Worm (Caenorhabditis elegans) whole organism, L4 larva: Measurements from ENCODE around the gene phb-2.

Experiments
- D1046.2 ChIP-seq: fragments of 200-800 bp; sonication (Bioruptor generic); IDR thresholded peaks from 2 replicates; pipeline ENCODE4 v1.3.6; 2022; ENCODE audit warnings: missing genetic modification characterization, missing compliant biosample characterization
- F44E2.7 ChIP-seq: fragments of 200-800 bp; sonication (Bioruptor generic); IDR thresholded peaks from 2 replicates; pipeline ENCODE4 v2.1.2; 2022; ENCODE audit warnings: missing genetic modification characterization, missing compliant biosample characterization
- F49E8.2 ChIP-seq: sonication (generic microtip); optimal IDR thresholded peaks from 2 replicates; lab custom pipeline; 2016; ENCODE audit warnings: missing compliant biosample characterization, mild to moderate bottlenecking, missing genetic modification characterization, borderline replicate concordance
- T20F7.1 ChIP-seq: fragments of 200-800 bp; sonication (Bioruptor generic); optimal IDR thresholded peaks from 2 replicates; lab custom pipeline; 2018; ENCODE audit warnings: mild to moderate bottlenecking, missing genetic modification characterization, missing compliant biosample characterization
- T26A8.4 ChIP-seq: fragments of 200-800 bp; sonication (Bioruptor generic); IDR thresholded peaks from 2 replicates; pipeline ENCODE4 v1.3.6; 2022; ENCODE audit warnings: missing genetic modification characterization, missing compliant biosample characterization
- Y75B8A.6 ChIP-seq: fragments of 200-800 bp; sonication (Bioruptor generic); IDR thresholded peaks from 2 replicates; pipeline ENCODE4 v1.3.6; 2022; ENCODE audit warnings: missing genetic modification reagents, missing genetic modification characterization, missing compliant biosample characterization
- ZK546.5 ChIP-seq, 2 experiments: sonication (generic microtip); optimal IDR thresholded peaks; 2 replicates each; lab custom pipeline; 2017; ENCODE audit warnings: missing biosample characterization in 2 of 2, missing genetic modification characterization in 2 of 2
- aha-1 ChIP-seq: fragments of 150-350 bp; peaks from one replicate; lab custom pipeline; 2014; ENCODE audit warnings: missing biosample characterization, missing genetic modification characterization
- aly-2 ChIP-seq: sonication (generic microtip); optimal IDR thresholded peaks from 2 replicates; lab custom pipeline; 2018; ENCODE audit warnings: missing biosample characterization, missing genetic modification characterization
- ama-1 ChIP-seq: fragments of 150-350 bp; optimal IDR thresholded peaks from 2 replicates; lab custom pipeline; 2014; ENCODE audit warnings: inconsistent platforms, mixed read lengths
- ceh-44 ChIP-seq: fragments of 200-800 bp; sonication (Bioruptor generic); IDR thresholded peaks from 2 replicates; pipeline ENCODE4 v1.3.6; 2022; ENCODE audit warnings: missing genetic modification reagents, missing genetic modification characterization, missing compliant biosample characterization
- daf-12 ChIP-seq: fragments of 150-350 bp; optimal IDR thresholded peaks from 2 replicates; lab custom pipeline; 2014; ENCODE audit warnings: missing biosample characterization, missing genetic modification reagents, missing genetic modification characterization
- daf-16 ChIP-seq, 3 experiments: sonication (generic microtip); optimal IDR thresholded peaks; 2 replicates each; lab custom pipeline; 2016 to 2017; ENCODE audit warnings: missing genetic modification characterization in 3 of 3, missing genetic modification reagents in 3 of 3, mild to moderate bottlenecking in 2 of 3, missing compliant biosample characterization in 2 of 3, missing biosample characterization in 1 of 3, moderate library complexity in 1 of 3
- daf-19 ChIP-seq: fragments of 200-800 bp; sonication (Bioruptor generic); conservative IDR thresholded peaks from 2 replicates; pipeline ENCODE4 v1.3.6; 2022; ENCODE audit warnings: missing genetic modification characterization, missing compliant biosample characterization
- daf-8 ChIP-seq: fragments of 200-800 bp; sonication (Bioruptor generic); IDR thresholded peaks from 2 replicates; pipeline ENCODE4 v1.3.6; 2022; ENCODE audit warnings: missing genetic modification characterization, missing compliant biosample characterization
- dmd-6 ChIP-seq: fragments of 200-800 bp; sonication (Bioruptor generic); IDR thresholded peaks from 2 replicates; pipeline ENCODE4 v1.3.6; 2022; ENCODE audit warnings: missing genetic modification reagents, missing genetic modification characterization, missing compliant biosample characterization
- dpl-1 ChIP-seq: fragments of 150-350 bp; optimal IDR thresholded peaks from 2 replicates; lab custom pipeline; 2014; ENCODE audit warnings: missing biosample characterization, missing genetic modification reagents, missing genetic modification characterization
- duxl-1 ChIP-seq: sonication (generic microtip); optimal IDR thresholded peaks from 2 replicates; lab custom pipeline; 2016; ENCODE audit warnings: mild to moderate bottlenecking, missing genetic modification characterization, moderate library complexity, missing compliant biosample characterization; ENCODE audit not compliant: poor library complexity
- dve-1 ChIP-seq: sonication (generic microtip); optimal IDR thresholded peaks from 2 replicates; lab custom pipeline; 2017; ENCODE audit warnings: antibody characterized with exemption, mild to moderate bottlenecking, missing genetic modification characterization, missing compliant biosample characterization; ENCODE audit not compliant: insufficient read depth
- hif-1 ChIP-seq, 2 experiments: sonication (generic microtip); optimal IDR thresholded peaks; 2 replicates each; lab custom pipeline; 2016 to 2017; ENCODE audit warnings: missing compliant biosample characterization in 2 of 2, missing genetic modification characterization in 2 of 2, missing genetic modification reagents in 2 of 2, missing genotype in 2 of 2, mild to moderate bottlenecking in 1 of 2
- hlh-11 ChIP-seq: fragments of 200-800 bp; sonication (Bioruptor generic); optimal IDR thresholded peaks from 2 replicates; lab custom pipeline; 2018; ENCODE audit warnings: mild to moderate bottlenecking, missing genetic modification characterization, missing compliant biosample characterization
- hlh-30 ChIP-seq: sonication (generic microtip); optimal IDR thresholded peaks from 2 replicates; lab custom pipeline; 2017; ENCODE audit warnings: antibody characterized with exemption, mild to moderate bottlenecking, missing genetic modification characterization, missing compliant biosample characterization; ENCODE audit not compliant: insufficient read depth
- hmg-1.1 ChIP-seq: fragments of 200-800 bp; sonication (Bioruptor generic); IDR thresholded peaks from 2 replicates; pipeline ENCODE4 v1.3.6; 2022; ENCODE audit warnings: missing genetic modification reagents, missing genetic modification characterization, missing compliant biosample characterization
- jun-1 ChIP-seq: fragments of 150-350 bp; optimal IDR thresholded peaks from 2 replicates; lab custom pipeline; 2014; ENCODE audit warnings: missing biosample characterization, missing genetic modification reagents, missing genetic modification characterization
- lin-13 ChIP-seq: fragments of 150-350 bp; optimal IDR thresholded peaks from 2 replicates; lab custom pipeline; 2014; ENCODE audit warnings: missing biosample characterization, missing genetic modification reagents, missing genetic modification characterization
- lin-38 ChIP-seq: fragments of 200-800 bp; sonication (Bioruptor generic); IDR thresholded peaks from 2 replicates; pipeline ENCODE4 v1.3.6; 2022; ENCODE audit warnings: missing genetic modification reagents, missing genetic modification characterization, missing compliant biosample characterization
- lsy-2 ChIP-seq, 2 experiments: fragments of 150-350 bp in 1 of 2; sonication (generic microtip) in 1 of 2; optimal IDR thresholded peaks; 2 replicates each; lab custom pipeline; 2014 to 2017; ENCODE audit warnings: missing biosample characterization in 2 of 2, missing genetic modification characterization in 2 of 2
- madf-9 ChIP-seq: fragments of 200-800 bp; sonication (Bioruptor generic); conservative IDR thresholded peaks from 2 replicates; pipeline ENCODE4 v1.3.6; 2022; ENCODE audit warnings: missing genetic modification reagents, missing genetic modification characterization, missing compliant biosample characterization
- mdl-1 ChIP-seq, 2 experiments: fragments of 150-350 bp in 1 of 2; sonication (generic microtip) in 1 of 2; optimal IDR thresholded peaks; 2 replicates each; lab custom pipeline; 2014 to 2017; ENCODE audit warnings: missing biosample characterization in 2 of 2, missing genetic modification characterization in 2 of 2
- mep-1 ChIP-seq: fragments of 150-350 bp; sonication (generic microtip); optimal IDR thresholded peaks from 3 replicates; lab custom pipeline; 2014; ENCODE audit warnings: missing biosample characterization, missing genetic modification characterization
- mes-2 ChIP-seq: sonication (generic microtip); optimal IDR thresholded peaks from 2 replicates; lab custom pipeline; 2016; ENCODE audit warnings: missing genotype, mild to moderate bottlenecking, missing genetic modification characterization, missing compliant biosample characterization; ENCODE audit not compliant: poor library complexity, severe bottlenecking
- nhr-10 ChIP-seq: fragments of 150-350 bp; optimal IDR thresholded peaks from 2 replicates; lab custom pipeline; 2014; ENCODE audit warnings: missing biosample characterization, missing genetic modification characterization
- nhr-102 ChIP-seq: sonication (generic microtip); optimal IDR thresholded peaks from 2 replicates; lab custom pipeline; 2016; ENCODE audit warnings: mild to moderate bottlenecking, missing genetic modification characterization, moderate library complexity, missing compliant biosample characterization
- nhr-11 ChIP-seq: fragments of 150-350 bp; optimal IDR thresholded peaks from 2 replicates; lab custom pipeline; 2014; ENCODE audit warnings: missing biosample characterization, missing genetic modification characterization
- nhr-237 ChIP-seq: sonication (generic microtip); optimal IDR thresholded peaks from 2 replicates; lab custom pipeline; 2017; ENCODE audit warnings: missing biosample characterization, missing genetic modification characterization
- nhr-25 ChIP-seq: sonication (generic microtip); optimal IDR thresholded peaks from 2 replicates; lab custom pipeline; 2017; ENCODE audit warnings: missing genetic modification characterization, mild to moderate bottlenecking, missing compliant biosample characterization, antibody characterized with exemption, moderate library complexity, borderline replicate concordance; ENCODE audit not compliant: insufficient read depth
- nhr-28 ChIP-seq: fragments of 150-350 bp; optimal IDR thresholded peaks from 2 replicates; lab custom pipeline; 2014; ENCODE audit warnings: missing biosample characterization, missing genetic modification characterization
- nhr-48 ChIP-seq: sonication (generic microtip); optimal IDR thresholded peaks from 2 replicates; lab custom pipeline; 2016; ENCODE audit warnings: mild to moderate bottlenecking, missing genetic modification characterization, missing compliant biosample characterization
- nhr-6 ChIP-seq: fragments of 150-350 bp; optimal IDR thresholded peaks from 2 replicates; lab custom pipeline; 2014; ENCODE audit warnings: missing biosample characterization, missing genetic modification characterization
- nhr-76 ChIP-seq: fragments of 150-350 bp; optimal IDR thresholded peaks from 2 replicates; lab custom pipeline; 2014; ENCODE audit warnings: missing biosample characterization, missing genetic modification characterization
- nhr-77 ChIP-seq: fragments of 150-350 bp; optimal IDR thresholded peaks from 2 replicates; lab custom pipeline; 2014; ENCODE audit warnings: missing biosample characterization, missing genetic modification characterization
- pha-4 ChIP-seq, 2 experiments: fragments of 150-350 bp in 1 of 2; fragments of 200-800 bp in 1 of 2; sonication (Bioruptor generic) in 1 of 2; IDR thresholded peaks in 1 of 2; optimal IDR thresholded peaks in 1 of 2; 2 replicates each; pipeline versions ENCODE4 v1.3.6 to Lab custom; 2014 to 2022; ENCODE audit warnings: missing genetic modification characterization in 2 of 2, missing genetic modification reagents in 2 of 2, missing biosample characterization in 1 of 2, missing compliant biosample characterization in 1 of 2
- php-3 ChIP-seq: fragments of 200-800 bp; sonication (Bioruptor generic); IDR thresholded peaks from 2 replicates; pipeline ENCODE4 v1.3.6; 2022; ENCODE audit warnings: missing genetic modification reagents, missing genetic modification characterization, missing compliant biosample characterization
- rbr-2 ChIP-seq: sonication (generic microtip); optimal IDR thresholded peaks from 2 replicates; lab custom pipeline; 2016; ENCODE audit warnings: missing genotype, missing genetic modification characterization, missing compliant biosample characterization
- set-16 ChIP-seq: fragments of 200-800 bp; sonication (Bioruptor generic); IDR thresholded peaks from 2 replicates; pipeline ENCODE4 v1.3.6; 2022; ENCODE audit warnings: missing genetic modification reagents, missing genetic modification characterization, missing compliant biosample characterization
- spr-3 ChIP-seq: fragments of 200-800 bp; sonication (Bioruptor generic); optimal IDR thresholded peaks from 2 replicates; lab custom pipeline; 2018; ENCODE audit warnings: mild to moderate bottlenecking, missing genetic modification characterization, missing compliant biosample characterization
- unc-130 ChIP-seq: sonication (generic microtip); optimal IDR thresholded peaks from 2 replicates; lab custom pipeline; 2016; ENCODE audit warnings: missing genetic modification reagents, missing genetic modification characterization, missing compliant biosample characterization
- vab-7 ChIP-seq: fragments of 200-800 bp; sonication (Bioruptor generic); IDR thresholded peaks from 2 replicates; pipeline ENCODE4 v1.3.6; 2022; ENCODE audit warnings: missing genetic modification reagents, missing genetic modification characterization, missing compliant biosample characterization

Gene phb-2

ce11 chrII:6250782-6251461 lies at the start of gene phb-2:
Gene phb-2, plus strand, starts transcription at chrII:6251411.
- TF ChIP-seq hif-1 (tag; optimal IDR thresholded peaks at IDR 0.05; lab: Kevin White, UChicago) (peak in 1 of 2 experiments; percentile 45), madf-9 (no peak), T20F7.1 (GFP tag; lab: Kevin White, UChicago) (peak; percentile 67), duxl-1 (tag; lab: Kevin White, UChicago) (peak; percentile 40), hlh-30 (peak; percentile 81), daf-16 (GFP tag; optimal IDR thresholded peaks at IDR 0.05; lab: Kevin White, UChicago) (no peak), daf-16 (tag; optimal IDR thresholded peaks at IDR 0.05; lab: Kevin White, UChicago) (peak; percentile 83), hlh-11 (peak; percentile 53), spr-3 (GFP tag; lab: Kevin White, UChicago) (no peak), F49E8.2 (tag; lab: Kevin White, UChicago) (no peak), dmd-6 (GFP tag; lab: Robert Waterston, UW) (peak; percentile 38), aly-2 (no peak), mdl-1 (tag; optimal IDR thresholded peaks at IDR 0.05; lab: Kevin White, UChicago) (peak in 1 of 2 experiments; percentile 0), lsy-2 (tag; optimal IDR thresholded peaks at IDR 0.05; lab: Kevin White, UChicago) (peak; percentile 27 to 89), lin-13 (GFP tag; lab: Kevin White, UChicago) (peak; percentile 63), nhr-102 (tag; lab: Kevin White, UChicago) (peak; percentile 23), nhr-76 (tag; lab: Kevin White, UChicago) (no peak), ceh-44 (GFP tag; lab: Robert Waterston, UW) (no peak), nhr-77 (tag; lab: Kevin White, UChicago) (peak; percentile 52), set-16 (GFP tag; lab: Robert Waterston, UW) (no peak), pha-4 (GFP tag; IDR thresholded peaks at IDR 0.05; lab: Robert Waterston, UW) (peak; percentile 48; the same call in 1 of the 2 replicates), pha-4 (tag; optimal IDR thresholded peaks at IDR 0.05; lab: Kevin White, UChicago) (peak; percentile 80), ama-1 (peak; percentile 60), F44E2.7 (GFP tag; lab: Robert Waterston, UW) (no peak), vab-7 (GFP tag; lab: Robert Waterston, UW) (0 out of 2 replicates have a peak, but pooled peaks have one; percentile 33), rbr-2 (tag; lab: Kevin White, UChicago) (peak; percentile 68), daf-12 (tag; lab: Kevin White, UChicago) (no peak), nhr-28 (peak; percentile 77), nhr-25 (tag; lab: Kevin White, UChicago) (peak; percentile 54), ZK546.5 (tag; optimal IDR thresholded peaks at IDR 0.05; lab: Kevin White, UChicago) (no peak), D1046.2 (GFP tag; lab: Robert Waterston, UW) (no peak), nhr-10 (no peak), nhr-6 (tag; lab: Kevin White, UChicago) (peak; percentile 79), mes-2 (peak; percentile 87), dve-1 (peak; percentile 50), lin-38 (GFP tag; lab: Robert Waterston, UW) (peak; percentile 73), aha-1 (peak; percentile 95), hmg-1.1 (GFP tag; lab: Robert Waterston, UW) (peak; percentile 77), daf-8 (GFP tag; lab: Robert Waterston, UW) (no peak), T26A8.4 (GFP tag; lab: Robert Waterston, UW) (peak; percentile 70), php-3 (GFP tag; lab: Robert Waterston, UW) (0 out of 2 replicates have a peak, but pooled peaks have one; percentile 34), nhr-48 (no peak), mep-1 (tag; lab: Kevin White, UChicago) (peak; percentile 76), dpl-1 (GFP tag; lab: Kevin White, UChicago) (peak; percentile 94), daf-19 (0 out of 2 replicates have a peak, but pooled peaks have one; percentile 18), nhr-237 (tag; lab: Kevin White, UChicago) (no peak), nhr-11 (tag; lab: Kevin White, UChicago) (peak; percentile 41), Y75B8A.6 (GFP tag; lab: Robert Waterston, UW) (no peak), unc-130 (GFP tag; lab: Kevin White, UChicago) (peak; percentile 55), jun-1 (no peak)
